Worm (Caenorhabditis elegans): ENCODE data around the gene C52B9.4.
A peak's percentile ranks its signal among the peaks of the same experiment; 100 is the strongest.

The C52B9.4 gene

ce11 chrX:4246237-4246697 lies 14.2 kb upstream of the C52B9.4 start:
- no peak for TF ChIP-seq let-607 (tag; optimal IDR thresholded peaks at IDR 0.05)
- TF ChIP-seq D2030.7 (GFP tag; IDR thresholded peaks at IDR 0.05) = no peak
- TF ChIP-seq ekl-4 (GFP tag; IDR thresholded peaks at IDR 0.05) = 0 out of 2 replicates have a peak, but pooled peaks have one; percentile 30
- no peak for TF ChIP-seq dpl-1 (GFP tag; optimal IDR thresholded peaks at IDR 0.05)
- TF ChIP-seq mxl-1 (tag; optimal IDR thresholded peaks at IDR 0.05) = no peak
- no peak for TF ChIP-seq B0019.2 (GFP tag; conservative IDR thresholded peaks at IDR 0.05)
- 0 out of 2 replicates have a peak, but pooled peaks have one; percentile 15 for TF ChIP-seq ztf-25 (GFP tag; IDR thresholded peaks at IDR 0.05)
- no peak for TF ChIP-seq cebp-2 (GFP tag; IDR thresholded peaks at IDR 0.05)
- TF ChIP-seq ceh-58 (GFP tag; IDR thresholded peaks at IDR 0.05) = no peak
- no peak for TF ChIP-seq aptf-2 (GFP tag; conservative IDR thresholded peaks at IDR 0.05)
- no peak for TF ChIP-seq hlh-26 (GFP tag; conservative IDR thresholded peaks at IDR 0.05)
- no peak for TF ChIP-seq T26A5.8 (tag; optimal IDR thresholded peaks at IDR 0.05)
- TF ChIP-seq repo-1 (tag; optimal IDR thresholded peaks at IDR 0.05) = peak; percentile 89
- no peak for TF ChIP-seq ceh-40 (GFP tag; IDR thresholded peaks at IDR 0.05)
- peak; percentile 53 for TF ChIP-seq nhr-80 (tag; optimal IDR thresholded peaks at IDR 0.05)
- TF ChIP-seq zim-3 (tag; optimal IDR thresholded peaks at IDR 0.05) = no peak
- TF ChIP-seq rcor-1 (GFP tag; IDR thresholded peaks at IDR 0.05) = no peak
- no peak for TF ChIP-seq F57A8.1 (GFP tag; optimal IDR thresholded peaks at IDR 0.05)
- no peak for TF ChIP-seq lsl-1 (GFP tag; optimal IDR thresholded peaks at IDR 0.05)
- TF ChIP-seq rpc-1 (optimal IDR thresholded peaks at IDR 0.05) = no peak
- no peak for TF ChIP-seq rpc-1 (tag; optimal IDR thresholded peaks at IDR 0.05)
- TF ChIP-seq bed-2 (GFP tag; IDR thresholded peaks at IDR 0.05) = no peak
- TF ChIP-seq snpc-3.4 (tag; optimal IDR thresholded peaks at IDR 0.05) = no peak
- no peak for TF ChIP-seq tbx-9 (tag; optimal IDR thresholded peaks at IDR 0.05; ENCODE audit: borderline replicate concordance)
- no peak for TF ChIP-seq Y56A3A.18 (GFP tag; IDR thresholded peaks at IDR 0.05)
- no peak for TF ChIP-seq ztf-6 (GFP tag; IDR thresholded peaks at IDR 0.05)
- TF ChIP-seq Y53G8AR.9 (GFP tag; conservative IDR thresholded peaks at IDR 0.05) = 0 out of 2 replicates have a peak, but pooled peaks have one; percentile 56
- no peak for TF ChIP-seq unc-62 (GFP tag; optimal IDR thresholded peaks at IDR 0.05)
- peak; percentile 25 for TF ChIP-seq somi-1 (GFP tag; optimal IDR thresholded peaks at IDR 0.05)
- no peak for TF ChIP-seq cebp-1 (GFP tag; IDR thresholded peaks at IDR 0.05)
- TF ChIP-seq cebp-1 (tag; optimal IDR thresholded peaks at IDR 0.05) = peak; percentile 57
- peak; percentile 2 for TF ChIP-seq attf-5 (GFP tag; optimal IDR thresholded peaks at IDR 0.05)
- TF ChIP-seq attf-3 (GFP tag; conservative IDR thresholded peaks at IDR 0.05) = no peak
- no peak for TF ChIP-seq T07F8.4 (tag; optimal IDR thresholded peaks at IDR 0.05)
- TF ChIP-seq ccch-3 (GFP tag; optimal IDR thresholded peaks at IDR 0.05) = no peak
- TF ChIP-seq K12H6.12 (tag; optimal IDR thresholded peaks at IDR 0.05) = no peak
- no peak for TF ChIP-seq egrh-3 (GFP tag; IDR thresholded peaks at IDR 0.05)
- TF ChIP-seq F52B5.7 (tag; optimal IDR thresholded peaks at IDR 0.05) = no peak
- TF ChIP-seq Y79H2A.3 (GFP tag; conservative IDR thresholded peaks at IDR 0.05) = no peak
- TF ChIP-seq pbrm-1 (GFP tag; IDR thresholded peaks at IDR 0.05) = 0 out of 2 replicates have a peak, but pooled peaks have one; percentile 37
- no peak for TF ChIP-seq lag-1 (GFP tag; IDR thresholded peaks at IDR 0.05)
- TF ChIP-seq Y95B8A.8 (GFP tag; IDR thresholded peaks at IDR 0.05) = no peak
- TF ChIP-seq ceh-79 (tag; optimal IDR thresholded peaks at IDR 0.05) = no peak
- TF ChIP-seq akir-1 (GFP tag; optimal IDR thresholded peaks at IDR 0.05) = no peak
- no peak for TF ChIP-seq ztf-22 (GFP tag; optimal IDR thresholded peaks at IDR 0.05)
- TF ChIP-seq Y67H2A.10 (GFP tag; conservative IDR thresholded peaks at IDR 0.05) = no peak
- TF ChIP-seq hmg-20 (GFP tag; IDR thresholded peaks at IDR 0.05) = no peak; the same call in 1 of the 2 replicates
- no peak for TF ChIP-seq unc-130 (GFP tag; optimal IDR thresholded peaks at IDR 0.05)
- no peak for TF ChIP-seq snpc-1.3 (tag; optimal IDR thresholded peaks at IDR 0.05; ENCODE audit: insufficient read depth)
- TF ChIP-seq F10E7.11 (tag; optimal IDR thresholded peaks at IDR 0.05) = no peak

Data from whole organism, young adult.